Fruit fly (Drosophila melanogaster): Measurements from ENCODE around the gene Cyp6d5.
A peak's percentile ranks its signal among the peaks of the same experiment; 100 is the strongest.

dm6 chr3R:14007550-14007949, 21.5 kb upstream of the Cyp6d5 start:
- peak; percentile 68 for TF ChIP-seq fru (GFP tag; optimal IDR thresholded peaks at IDR 0.05)
- TF ChIP-seq Hr83 (GFP tag; optimal IDR thresholded peaks at IDR 0.05; ENCODE audit: poor library complexity, severe bottlenecking), result no peak
- no peak for TF ChIP-seq CG9705 (GFP tag; optimal IDR thresholded peaks at IDR 0.05)

Data from whole organism, wandering third instar larva.